Fruit fly (Drosophila melanogaster) whole organism, embryonic: ENCODE results near the gene CG9733.

Experiments
- CG16779 ChIP-seq: fragments of 200-800 bp; sonication (Bioruptor generic); IDR thresholded peaks from 2 replicates; pipeline ENCODE4 v1.3.6; 2022; ENCODE audit warnings: missing biosample characterization, missing genetic modification characterization
- CG17568 ChIP-seq: fragments of 200-800 bp; sonication (Bioruptor generic); optimal IDR thresholded peaks from 2 replicates; lab custom pipeline; 2018; ENCODE audit warnings: missing biosample characterization, mild to moderate bottlenecking, missing genetic modification characterization, moderate library complexity
- CG8478 ChIP-seq: fragments of >200 bp; optimal IDR thresholded peaks from 2 replicates; lab custom pipeline; 2018
- CrebB ChIP-seq: fragments of 200-800 bp; sonication (Bioruptor generic); optimal IDR thresholded peaks from 3 replicates; lab custom pipeline; 2018; ENCODE audit warnings: missing biosample characterization, mild to moderate bottlenecking, missing genetic modification characterization
- MTF-1 ChIP-seq: fragments of 200-800 bp; sonication (Bioruptor generic); optimal IDR thresholded peaks from 2 replicates; lab custom pipeline; 2018; ENCODE audit warnings: missing biosample characterization, mild to moderate bottlenecking, missing genetic modification characterization, borderline replicate concordance
- Mes4 ChIP-seq: fragments of 200-800 bp; sonication (Bioruptor generic); optimal IDR thresholded peaks from 2 replicates; lab custom pipeline; 2016; ENCODE audit warnings: missing biosample characterization, missing genetic modification characterization
- Ssrp ChIP-seq: fragments of 200-800 bp; sonication (Bioruptor generic); optimal IDR thresholded peaks from 2 replicates; lab custom pipeline; 2018; ENCODE audit warnings: missing biosample characterization, mild to moderate bottlenecking, missing genetic modification characterization, moderate library complexity
- lab ChIP-seq: fragments of 200-800 bp; sonication (Bioruptor generic); optimal IDR thresholded peaks from 3 replicates; lab custom pipeline; 2017; ENCODE audit warnings: missing biosample characterization, missing genetic modification characterization, mild to moderate bottlenecking, moderate library complexity, missing genetic modification reagents
- otp ChIP-seq: fragments of 200-800 bp; sonication (Bioruptor generic); IDR thresholded peaks from 3 replicates; pipeline ENCODE4, ENCODE4 v1.3.6; 2022; ENCODE audit warnings: missing biosample characterization, missing genetic modification characterization
- p53 ChIP-seq: fragments of 200-800 bp; sonication (Bioruptor generic); optimal IDR thresholded peaks from 2 replicates; lab custom pipeline; 2016; ENCODE audit warnings: missing biosample characterization, missing genetic modification characterization
- psq ChIP-seq: fragments of 200-800 bp; sonication (Bioruptor generic); optimal IDR thresholded peaks from 2 replicates; lab custom pipeline; 2017; ENCODE audit warnings: missing biosample characterization, missing genetic modification characterization
- zf30C ChIP-seq: fragments of 200-800 bp; sonication (Bioruptor generic); optimal IDR thresholded peaks from 3 replicates; lab custom pipeline; 2018; ENCODE audit warnings: missing biosample characterization, mild to moderate bottlenecking, missing genetic modification characterization

DNA sequence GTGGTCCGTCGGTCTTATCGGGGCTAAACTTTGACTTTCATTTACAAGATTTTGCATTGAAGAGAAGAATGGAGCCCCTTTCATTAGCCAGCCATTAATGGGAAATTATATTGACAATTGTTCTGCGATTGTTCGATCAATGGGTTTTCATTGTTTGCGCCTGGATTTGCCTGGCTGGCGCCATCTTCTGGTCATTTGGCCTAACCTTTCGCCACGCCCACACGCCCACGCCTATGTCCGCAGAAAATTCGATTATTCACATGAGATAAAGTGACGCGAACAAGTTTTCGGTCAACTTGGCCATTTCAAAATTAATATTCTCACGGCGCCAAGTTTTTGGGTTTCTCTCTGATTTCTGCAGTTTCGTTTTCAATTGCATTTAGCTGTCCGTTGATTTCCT lies 48.1 kb upstream of the CG9733 start:
- TF ChIP-seq otp (GFP tag; lab: Robert Waterston, UW), result no peak
- TF ChIP-seq p53 (GFP tag; lab: Kevin White, UChicago), result no peak
- TF ChIP-seq lab (GFP tag; lab: Kevin White, UChicago), result no peak
- no peak for TF ChIP-seq zf30C (GFP tag; lab: Kevin White, UChicago)
- no peak for TF ChIP-seq CG8478 (lab: Kevin White, UChicago)
- no peak for TF ChIP-seq MTF-1 (GFP tag; lab: Kevin White, UChicago)
- TF ChIP-seq psq, result no peak
- no peak for TF ChIP-seq Ssrp
- TF ChIP-seq CG17568 (GFP tag; lab: Kevin White, UChicago), result no peak
- no peak for TF ChIP-seq CG16779 (GFP tag; lab: Robert Waterston, UW)
- TF ChIP-seq CrebB, result no peak
- TF ChIP-seq Mes4 (GFP tag; lab: Kevin White, UChicago), result no peak
